Worm (Caenorhabditis elegans) whole organism, mixed stage, embryonic: ENCODE measurements around the gene srw-138.

ENCODE experiments used
- M03D4.4 ChIP-seq: sonication (generic microtip); optimal IDR thresholded peaks from 2 replicates; lab custom pipeline; 2017; ENCODE audit warnings: mild to moderate bottlenecking, missing genetic modification characterization, missing compliant biosample characterization
- bed-3 ChIP-seq: fragments of 200-800 bp; sonication (Bioruptor generic); optimal IDR thresholded peaks from 3 replicates; lab custom pipeline; 2018; ENCODE audit warnings: mild to moderate bottlenecking, missing genetic modification characterization, moderate library complexity, missing compliant biosample characterization
- blmp-1 ChIP-seq: fragments of 150-350 bp; optimal IDR thresholded peaks from 2 replicates; lab custom pipeline; 2014; ENCODE audit warnings: missing biosample characterization, missing genetic modification characterization
- ceh-39 ChIP-seq: fragments of 150-350 bp; optimal IDR thresholded peaks from 2 replicates; lab custom pipeline; 2014; ENCODE audit warnings: missing biosample characterization, missing genetic modification characterization
- ceh-43 ChIP-seq: fragments of 200-800 bp; sonication (Bioruptor generic); optimal IDR thresholded peaks from 2 replicates; lab custom pipeline; 2018; ENCODE audit warnings: mild to moderate bottlenecking, missing genetic modification characterization, moderate library complexity, missing compliant biosample characterization
- ceh-83 ChIP-seq: fragments of 200-800 bp; sonication (Bioruptor generic); optimal IDR thresholded peaks from 2 replicates; lab custom pipeline; 2018; ENCODE audit warnings: mild to moderate bottlenecking, missing genetic modification characterization, missing compliant biosample characterization
- ces-1 ChIP-seq: fragments of 150-350 bp; optimal IDR thresholded peaks from 2 replicates; lab custom pipeline; 2014; ENCODE audit warnings: missing biosample characterization, missing genetic modification reagents, missing genetic modification characterization
- cnd-1 ChIP-seq: fragments of 200-800 bp; sonication (Bioruptor generic); optimal IDR thresholded peaks from 2 replicates; lab custom pipeline; 2018; ENCODE audit warnings: mild to moderate bottlenecking, missing genetic modification characterization, missing compliant biosample characterization
- drap-1 ChIP-seq: fragments of 200-800 bp; sonication (Bioruptor generic); optimal IDR thresholded peaks from 3 replicates; lab custom pipeline; 2018; ENCODE audit warnings: mild to moderate bottlenecking, missing genetic modification characterization, missing compliant biosample characterization
- elt-1 ChIP-seq: sonication (generic microtip); optimal IDR thresholded peaks from 2 replicates; lab custom pipeline; 2017; ENCODE audit warnings: missing genetic modification characterization, mild to moderate bottlenecking, missing compliant biosample characterization, antibody characterized with exemption, moderate library complexity, borderline replicate concordance; ENCODE audit not compliant: insufficient read depth
- elt-3 ChIP-seq: fragments of 150-350 bp; optimal IDR thresholded peaks from 2 replicates; lab custom pipeline; 2014; ENCODE audit warnings: missing biosample characterization, missing genetic modification characterization
- flh-1 ChIP-seq: fragments of 200-800 bp; sonication (Bioruptor generic); optimal IDR thresholded peaks from 2 replicates; lab custom pipeline; 2018; ENCODE audit warnings: mild to moderate bottlenecking, missing genetic modification characterization, moderate library complexity, missing compliant biosample characterization
- ham-2 ChIP-seq: fragments of 200-800 bp; sonication (Bioruptor generic); optimal IDR thresholded peaks from 2 replicates; lab custom pipeline; 2018; ENCODE audit warnings: mild to moderate bottlenecking, missing genetic modification characterization, missing compliant biosample characterization
- hlh-1 ChIP-seq: fragments of 150-350 bp; optimal IDR thresholded peaks from 2 replicates; lab custom pipeline; 2014; ENCODE audit warnings: missing biosample characterization, missing genetic modification reagents, missing genetic modification characterization
- lin-13 ChIP-seq: fragments of 150-350 bp; optimal IDR thresholded peaks from 2 replicates; lab custom pipeline; 2014; ENCODE audit warnings: missing biosample characterization, missing genetic modification characterization
- lin-32 ChIP-seq: fragments of 200-800 bp; sonication (Bioruptor generic); optimal IDR thresholded peaks from 2 replicates; lab custom pipeline; 2018; ENCODE audit warnings: mild to moderate bottlenecking, missing genetic modification characterization, missing compliant biosample characterization
- lsy-2 ChIP-seq: fragments of 150-350 bp; optimal IDR thresholded peaks from 2 replicates; lab custom pipeline; 2014; ENCODE audit warnings: missing biosample characterization, missing genetic modification characterization
- mep-1 ChIP-seq: fragments of 150-350 bp; optimal IDR thresholded peaks from 2 replicates; lab custom pipeline; 2017; ENCODE audit warnings: missing biosample characterization, missing genetic modification reagents, missing genetic modification characterization, inconsistent platforms
- nhr-12 ChIP-seq: fragments of 150-350 bp; optimal IDR thresholded peaks from 2 replicates; lab custom pipeline; 2014; ENCODE audit warnings: missing biosample characterization, missing genetic modification characterization
- nhr-2 ChIP-seq: fragments of 150-350 bp; optimal IDR thresholded peaks from 2 replicates; lab custom pipeline; 2014; ENCODE audit warnings: missing biosample characterization, missing genetic modification characterization
- nhr-237 ChIP-seq: fragments of 150-350 bp; optimal IDR thresholded peaks from 2 replicates; lab custom pipeline; 2014; ENCODE audit warnings: missing biosample characterization, missing genetic modification characterization
- nhr-28 ChIP-seq: fragments of 150-350 bp; optimal IDR thresholded peaks from 2 replicates; lab custom pipeline; 2014; ENCODE audit warnings: missing biosample characterization, missing genetic modification characterization
- nhr-76 ChIP-seq: sonication (generic microtip); optimal IDR thresholded peaks from 2 replicates; lab custom pipeline; 2017; ENCODE audit warnings: missing biosample characterization, missing genetic modification characterization
- pha-4 ChIP-seq: fragments of 150-350 bp; optimal IDR thresholded peaks from 2 replicates; lab custom pipeline; 2018; ENCODE audit warnings: missing biosample characterization, missing genetic modification reagents, missing genetic modification characterization
- sem-2 ChIP-seq: fragments of 200-800 bp; sonication (Bioruptor generic); optimal IDR thresholded peaks from 2 replicates; lab custom pipeline; 2018; ENCODE audit warnings: mild to moderate bottlenecking, missing genetic modification characterization, missing compliant biosample characterization
- snpc-4 ChIP-seq: fragments of 150-350 bp; optimal IDR thresholded peaks from 2 replicates; lab custom pipeline; 2014; ENCODE audit warnings: missing biosample characterization, missing genetic modification characterization
- sptf-1 ChIP-seq: sonication (generic microtip); optimal IDR thresholded peaks from 2 replicates; lab custom pipeline; 2017; ENCODE audit warnings: mild to moderate bottlenecking, missing genetic modification characterization, moderate library complexity, missing compliant biosample characterization
- tbx-8 ChIP-seq: fragments of 200-800 bp; sonication (Bioruptor generic); optimal IDR thresholded peaks from 2 replicates; lab custom pipeline; 2018; ENCODE audit warnings: mild to moderate bottlenecking, missing genetic modification characterization, moderate library complexity, missing compliant biosample characterization
- unc-120 ChIP-seq: sonication (generic microtip); optimal IDR thresholded peaks from 2 replicates; lab custom pipeline; 2017; ENCODE audit warnings: missing genetic modification characterization, missing compliant biosample characterization; ENCODE audit not compliant: poor library complexity, severe bottlenecking
- unc-39 ChIP-seq: fragments of 150-350 bp; optimal IDR thresholded peaks from 2 replicates; lab custom pipeline; 2014; ENCODE audit warnings: missing biosample characterization, missing genetic modification characterization
- unc-62 ChIP-seq: fragments of 150-350 bp; optimal IDR thresholded peaks from 2 replicates; lab custom pipeline; 2014; ENCODE audit warnings: missing biosample characterization, missing genetic modification reagents, missing genetic modification characterization
- zip-8 ChIP-seq: fragments of 150-350 bp; optimal IDR thresholded peaks from 2 replicates; lab custom pipeline; 2014; ENCODE audit warnings: missing biosample characterization, missing genetic modification characterization
- ztf-11 ChIP-seq: fragments of 150-350 bp; optimal IDR thresholded peaks from 2 replicates; lab custom pipeline; 2014; ENCODE audit warnings: missing biosample characterization, missing genetic modification characterization

The srw-138 gene

DNA sequence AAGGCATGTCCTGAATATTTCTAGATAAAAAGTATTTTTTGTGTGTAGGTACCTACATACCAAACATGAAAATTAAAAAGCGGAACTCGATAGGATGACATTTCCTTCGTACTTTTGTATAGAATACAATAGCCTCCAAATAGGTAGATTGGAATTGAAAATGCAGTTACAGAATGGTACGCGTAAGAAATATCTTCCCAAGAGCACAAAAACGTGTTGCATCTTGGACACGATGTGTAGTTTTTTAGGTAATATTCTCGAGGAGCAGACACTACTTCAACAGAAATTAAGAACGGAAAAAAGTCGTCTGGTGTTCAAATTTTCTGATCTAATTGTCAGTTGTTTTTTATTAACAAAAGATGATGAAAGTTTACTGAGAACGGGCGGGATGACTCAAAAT is 24.5 kb upstream of the srw-138 start, which contains the start of gene srh-85:
srh-85 (minus strand) TSS at position 101 of the 400 bp plus-strand sequence.
- TF ChIP-seq mep-1 (tag; lab: Kevin White, UChicago) = no peak
- no peak for TF ChIP-seq pha-4 (tag; lab: Kevin White, UChicago)
- TF ChIP-seq lin-32 (GFP tag; lab: Kevin White, UChicago) = no peak
- no peak for TF ChIP-seq sptf-1
- no peak for TF ChIP-seq blmp-1 (tag; lab: Kevin White, UChicago)

- TF ChIP-seq nhr-28 (tag; lab: Kevin White, UChicago) = no peak
- no peak for TF ChIP-seq tbx-8
- TF ChIP-seq cnd-1 (tag; lab: Kevin White, UChicago) = no peak
These were observed 22.4 kb upstream of the srw-138 start, which contains the start of gene srw-139 for ce11 chrV:2985309-2985708. TSS of gene srw-139 (minus strand) at chrV:2985409.

- TF ChIP-seq nhr-237 (tag; lab: Kevin White, UChicago) = no peak
- no peak for TF ChIP-seq elt-1 (tag; lab: Kevin White, UChicago)
- no peak for TF ChIP-seq hlh-1 (tag; lab: Kevin White, UChicago)
- TF ChIP-seq lin-13 = no peak
- no peak for TF ChIP-seq unc-39 (tag; lab: Kevin White, UChicago)
- no peak for TF ChIP-seq zip-8 (tag; lab: Kevin White, UChicago)
- no peak for TF ChIP-seq nhr-2 (tag; lab: Kevin White, UChicago)
- no peak for TF ChIP-seq bed-3
- no peak for TF ChIP-seq ceh-43 (GFP tag; lab: Kevin White, UChicago)
- no peak for TF ChIP-seq ceh-83 (GFP tag; lab: Kevin White, UChicago)
- TF ChIP-seq ces-1 (GFP tag; lab: Kevin White, UChicago) = no peak
- no peak for TF ChIP-seq M03D4.4
- TF ChIP-seq flh-1 (GFP tag; lab: Kevin White, UChicago) = no peak
- TF ChIP-seq tbx-8 = no peak
- TF ChIP-seq lsy-2 (tag; lab: Kevin White, UChicago) = no peak
- TF ChIP-seq sptf-1 = no peak
- no peak for TF ChIP-seq ceh-39
- TF ChIP-seq sem-2 = no peak
- no peak for TF ChIP-seq drap-1 (GFP tag; lab: Kevin White, UChicago)
These were observed 20.5 kb upstream of the srw-138 start, which contains the start of gene srw-117 for ce11 chrV:2983351-2983750. TSS of gene srw-117 (minus strand) at chrV:2983451.

DNA sequence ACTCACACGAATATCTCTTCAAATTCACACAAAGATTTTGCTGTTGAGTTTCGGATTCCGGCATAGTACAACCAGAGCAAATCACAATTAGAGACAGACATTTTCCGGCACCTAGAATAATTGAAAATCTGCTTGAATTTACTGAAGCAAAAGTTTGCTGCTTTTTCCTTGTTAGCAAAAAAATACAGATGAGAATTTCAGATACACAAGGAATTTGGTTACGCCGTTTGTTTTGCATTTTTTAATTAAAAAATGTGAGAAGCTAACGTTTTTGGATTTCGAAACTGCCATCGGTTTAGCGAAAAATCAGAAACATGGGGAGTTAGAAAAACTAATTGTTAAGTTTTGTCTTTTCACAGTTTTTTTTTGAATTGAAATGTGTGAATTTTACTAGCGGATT is 17.1 kb upstream of the srw-138 start, which contains the start of gene srw-118:
srw-118 (minus strand) TSS at position 101 of the 400 bp plus-strand sequence.
- TF ChIP-seq sem-2 = no peak
- TF ChIP-seq ztf-11 (tag; lab: Kevin White, UChicago) = no peak
- TF ChIP-seq ces-1 (GFP tag; lab: Kevin White, UChicago) = no peak
- no peak for TF ChIP-seq ham-2
- no peak for TF ChIP-seq tbx-8
- no peak for TF ChIP-seq ceh-83 (GFP tag; lab: Kevin White, UChicago)
- no peak for TF ChIP-seq nhr-76 (tag; lab: Kevin White, UChicago)
- no peak for TF ChIP-seq unc-39 (tag; lab: Kevin White, UChicago)
- TF ChIP-seq nhr-237 (tag; lab: Kevin White, UChicago) = no peak
- no peak for TF ChIP-seq snpc-4 (tag; lab: Kevin White, UChicago)
- TF ChIP-seq mep-1 (tag; lab: Kevin White, UChicago) = no peak
- TF ChIP-seq unc-62 (GFP tag; lab: Kevin White, UChicago) = no peak
- TF ChIP-seq nhr-12 = no peak
- TF ChIP-seq elt-3 (tag; lab: Kevin White, UChicago) = no peak
- TF ChIP-seq cnd-1 (tag; lab: Kevin White, UChicago) = no peak
- TF ChIP-seq zip-8 (tag; lab: Kevin White, UChicago) = no peak

DNA sequence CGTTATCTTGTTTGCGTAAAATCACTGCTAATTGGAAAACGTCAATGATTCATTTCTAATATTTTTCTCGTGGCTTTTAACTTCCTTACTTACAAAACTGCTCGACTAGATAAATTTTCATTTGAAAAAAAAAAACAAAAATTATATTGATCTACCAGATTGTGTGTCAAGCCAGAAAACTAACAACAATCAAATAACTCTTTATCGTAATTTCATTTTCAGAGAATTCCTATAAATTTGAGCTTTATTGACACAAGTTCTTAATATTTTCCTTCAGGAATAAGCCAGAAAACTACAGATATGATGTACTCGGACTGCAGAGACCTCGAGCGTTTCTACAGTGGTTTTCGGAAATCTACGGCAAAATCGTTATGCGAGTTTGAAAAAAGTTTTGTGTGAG is 13.4 kb upstream of the srw-138 start, which contains the start of gene srw-124:
srw-124 (plus strand) TSS at position 301 of the 400 bp plus-strand sequence.
- TF ChIP-seq nhr-2 (tag; lab: Kevin White, UChicago) (no peak), sptf-1 (no peak), ces-1 (GFP tag; lab: Kevin White, UChicago) (no peak), lsy-2 (tag; lab: Kevin White, UChicago) (no peak), unc-120 (tag; lab: Kevin White, UChicago) (no peak), cnd-1 (tag; lab: Kevin White, UChicago) (no peak), ztf-11 (tag; lab: Kevin White, UChicago) (no peak), mep-1 (tag; lab: Kevin White, UChicago) (no peak), lin-32 (GFP tag; lab: Kevin White, UChicago) (no peak), ham-2 (no peak)
